Worm (Caenorhabditis elegans): Measurements from ENCODE around the gene faah-1.

ce11 chrIV:8133536-8133935, 25.7 kb upstream of the faah-1 start, which contains the start of gene sph-1:
- TF ChIP-seq ceh-18 (tag; optimal IDR thresholded peaks at IDR 0.05) (no peak), ama-1 (optimal IDR thresholded peaks at IDR 0.05) (no peak), K02D7.2 (tag; optimal IDR thresholded peaks at IDR 0.05) (no peak), zip-5 (tag; optimal IDR thresholded peaks at IDR 0.05) (no peak), C38D4.7 (GFP tag; optimal IDR thresholded peaks at IDR 0.05) (no peak), ceh-9 (tag; optimal IDR thresholded peaks at IDR 0.05) (no peak)
